Worm (Caenorhabditis elegans): ENCODE measurements around the gene F21A3.2.

DNA sequence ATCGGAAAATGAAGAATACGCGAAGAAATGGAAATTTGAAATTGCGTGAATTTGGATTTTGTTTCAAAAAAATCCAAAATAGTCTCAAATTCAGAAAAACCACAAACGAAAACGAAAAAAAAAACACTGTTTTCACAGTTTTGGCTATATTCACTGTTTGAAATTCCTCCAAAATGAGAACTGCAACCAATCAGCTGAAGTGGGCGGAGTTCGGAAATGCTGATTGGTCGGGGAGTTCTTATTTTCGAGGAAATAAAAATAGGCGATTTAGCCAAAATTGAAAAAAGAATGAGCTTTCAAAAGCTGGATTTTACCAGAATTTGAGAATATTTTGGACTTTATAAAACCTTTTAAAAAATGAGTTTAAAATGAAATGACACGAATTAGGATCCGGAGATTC lies 11.1 kb upstream of the F21A3.2 start, which contains the start of gene glb-14:
- TF ChIP-seq akir-1 (GFP tag; optimal IDR thresholded peaks at IDR 0.05) (no peak), die-1 (tag; optimal IDR thresholded peaks at IDR 0.05) (no peak), snpc-1.3 (tag; optimal IDR thresholded peaks at IDR 0.05; ENCODE audit: insufficient read depth) (no peak), madf-6 (GFP tag; IDR thresholded peaks at IDR 0.05) (no peak), rec-8 (tag; optimal IDR thresholded peaks at IDR 0.05) (no peak), T26A5.8 (tag; optimal IDR thresholded peaks at IDR 0.05) (no peak), mxl-1 (tag; optimal IDR thresholded peaks at IDR 0.05) (no peak), F49E8.2 (tag; optimal IDR thresholded peaks at IDR 0.05; ENCODE audit: insufficient read depth) (no peak), ama-1 (optimal IDR thresholded peaks at IDR 0.05) (no peak), ama-1 (GFP tag; optimal IDR thresholded peaks at IDR 0.05) (no peak), unc-130 (GFP tag; optimal IDR thresholded peaks at IDR 0.05) (no peak)

Measured in whole organism, young adult.